Worm (Caenorhabditis elegans): ENCODE data around the gene snf-12.

The snf-12 gene

DNA sequence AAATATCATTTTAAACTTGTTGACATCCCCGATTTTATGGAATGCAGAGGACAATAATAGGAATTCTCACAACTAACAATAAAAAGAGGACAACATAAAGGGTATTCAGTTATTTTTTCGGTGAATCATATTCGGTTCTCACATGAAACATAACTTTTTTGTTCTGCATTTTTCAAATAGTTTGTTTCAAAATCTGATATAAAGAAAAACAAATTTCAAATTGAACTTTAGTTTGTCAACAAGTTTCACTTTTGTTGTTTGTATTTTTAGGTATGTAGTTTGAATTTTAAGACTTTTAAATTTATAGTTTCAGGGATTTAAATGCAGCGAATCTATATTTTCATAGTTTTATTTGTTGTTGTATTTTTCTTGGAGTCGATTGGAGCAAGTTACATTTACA is 33.3 kb downstream of the snf-12 start, which contains the start of gene F47E1.4:
Gene F47E1.4, plus strand, starts transcription at position 301 of the 400 bp plus-strand sequence.
- TF ChIP-seq ets-7 (tag; optimal IDR thresholded peaks at IDR 0.05): no peak
- no peak for TF ChIP-seq ceh-36 (tag; optimal IDR thresholded peaks at IDR 0.05)
- no peak for TF ChIP-seq pes-1 (GFP tag; IDR thresholded peaks at IDR 0.05)
- no peak for TF ChIP-seq ceh-13 (GFP tag; optimal IDR thresholded peaks at IDR 0.05)

DNA sequence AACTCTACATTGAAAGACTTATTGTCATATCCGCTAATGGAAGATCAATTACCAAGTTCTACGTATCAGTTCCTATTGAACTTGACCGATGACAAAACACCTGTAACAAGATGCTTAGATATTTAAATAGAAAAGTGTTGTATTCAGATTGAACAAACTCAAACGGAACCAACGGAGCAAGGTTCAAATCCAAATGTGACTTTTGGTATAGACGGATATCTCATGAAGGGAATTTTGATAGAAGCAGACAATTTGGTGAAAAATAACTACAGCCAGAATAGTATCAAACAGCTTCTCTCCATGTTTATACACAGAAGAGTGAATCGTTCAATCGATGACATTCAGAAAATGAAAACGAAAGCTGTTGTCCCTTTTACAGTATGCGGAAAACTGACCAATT is 34.2 kb downstream of the snf-12 start:
- TF ChIP-seq scrt-1 (GFP tag; IDR thresholded peaks at IDR 0.05) (no peak), ceh-13 (GFP tag; optimal IDR thresholded peaks at IDR 0.05) (no peak), F13C5.2 (tag; optimal IDR thresholded peaks at IDR 0.05) (no peak), ceh-36 (tag; optimal IDR thresholded peaks at IDR 0.05) (no peak), tbx-11 (GFP tag; IDR thresholded peaks at IDR 0.05) (no peak), ets-7 (tag; optimal IDR thresholded peaks at IDR 0.05) (no peak), hmbx-1 (tag; optimal IDR thresholded peaks at IDR 0.05) (no peak), tra-4 (tag; optimal IDR thresholded peaks at IDR 0.05) (no peak), hnd-1 (tag; optimal IDR thresholded peaks at IDR 0.05) (no peak), aly-1 (tag; optimal IDR thresholded peaks at IDR 0.05) (no peak)

DNA sequence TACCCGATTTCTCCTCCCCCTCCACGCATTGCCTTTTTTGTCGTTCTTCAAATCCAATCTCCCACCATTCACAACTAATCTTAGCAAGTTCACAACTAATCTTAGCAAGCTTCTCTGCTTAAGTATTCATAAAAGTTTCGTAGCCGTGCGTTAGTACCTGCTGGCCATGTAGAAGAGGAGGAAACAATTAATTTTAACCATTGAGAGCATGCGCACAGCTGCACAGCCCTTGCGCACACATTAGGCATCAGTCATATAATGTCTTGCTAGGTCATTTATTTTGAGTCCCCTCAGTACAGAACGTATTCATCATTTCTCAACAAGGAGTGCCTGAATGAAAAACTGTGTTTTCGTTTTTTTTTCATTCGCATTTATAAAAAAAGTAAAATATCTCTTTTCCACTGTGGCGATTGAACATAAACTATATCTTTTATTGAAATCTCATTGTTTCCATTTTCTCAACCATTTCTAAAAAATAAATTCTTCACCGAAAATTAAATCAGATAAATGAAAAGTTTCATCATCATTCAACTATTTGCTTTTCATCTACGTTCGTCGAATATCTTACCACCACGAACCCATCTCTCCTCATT is 38.1 kb downstream of the snf-12 start:
- TF ChIP-seq scrt-1 (GFP tag; IDR thresholded peaks at IDR 0.05) (no peak), flt-1 (GFP tag; IDR thresholded peaks at IDR 0.05) (no peak), tbx-37 (GFP tag; conservative IDR thresholded peaks at IDR 0.05) (no peak), sea-1 (GFP tag; conservative IDR thresholded peaks at IDR 0.05) (no peak), hmbx-1 (tag; optimal IDR thresholded peaks at IDR 0.05) (no peak), tbx-11 (GFP tag; IDR thresholded peaks at IDR 0.05) (no peak), ceh-36 (tag; optimal IDR thresholded peaks at IDR 0.05) (no peak), hmg-4 (GFP tag; optimal IDR thresholded peaks at IDR 0.05) (no peak), aly-1 (tag; optimal IDR thresholded peaks at IDR 0.05) (no peak), tra-4 (tag; optimal IDR thresholded peaks at IDR 0.05) (no peak), hnd-1 (tag; optimal IDR thresholded peaks at IDR 0.05) (no peak), pes-1 (GFP tag; IDR thresholded peaks at IDR 0.05) (no peak), B0310.2 (tag; optimal IDR thresholded peaks at IDR 0.05) (no peak), ama-1 (optimal IDR thresholded peaks at IDR 0.05) (no peak), F13C5.2 (tag; optimal IDR thresholded peaks at IDR 0.05) (no peak), ceh-13 (GFP tag; optimal IDR thresholded peaks at IDR 0.05) (no peak), ets-7 (tag; optimal IDR thresholded peaks at IDR 0.05) (no peak)

DNA sequence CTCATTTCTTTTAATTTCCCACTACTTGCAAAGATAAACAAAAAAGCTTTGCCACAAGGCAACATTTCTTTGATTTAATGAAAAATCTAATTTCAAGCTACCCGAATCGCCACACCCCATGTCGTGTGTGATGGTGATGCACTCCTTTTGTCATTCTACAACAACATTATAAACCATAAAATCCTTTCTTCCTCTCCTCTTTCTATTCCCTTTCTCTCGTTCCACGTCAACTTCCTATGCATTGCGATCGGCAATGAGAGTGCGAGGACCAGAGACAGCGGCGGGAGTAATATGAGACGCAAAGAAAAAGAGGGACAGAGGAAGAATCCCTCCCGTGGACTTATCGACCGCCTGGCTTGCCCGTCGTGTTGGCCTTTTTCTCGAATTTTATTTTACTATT is 38.8 kb downstream of the snf-12 start:
- no peak for TF ChIP-seq hmbx-1 (tag; optimal IDR thresholded peaks at IDR 0.05)
- no peak for TF ChIP-seq flt-1 (GFP tag; IDR thresholded peaks at IDR 0.05)
- TF ChIP-seq ceh-13 (GFP tag; optimal IDR thresholded peaks at IDR 0.05): no peak
- no peak for TF ChIP-seq tbx-37 (GFP tag; conservative IDR thresholded peaks at IDR 0.05)
- TF ChIP-seq ets-7 (tag; optimal IDR thresholded peaks at IDR 0.05): no peak
- no peak for TF ChIP-seq scrt-1 (GFP tag; IDR thresholded peaks at IDR 0.05)
- TF ChIP-seq hmg-4 (GFP tag; optimal IDR thresholded peaks at IDR 0.05): peak; percentile 63
- TF ChIP-seq aly-1 (tag; optimal IDR thresholded peaks at IDR 0.05): peak; percentile 18
- no peak for TF ChIP-seq sea-1 (GFP tag; conservative IDR thresholded peaks at IDR 0.05)

DNA sequence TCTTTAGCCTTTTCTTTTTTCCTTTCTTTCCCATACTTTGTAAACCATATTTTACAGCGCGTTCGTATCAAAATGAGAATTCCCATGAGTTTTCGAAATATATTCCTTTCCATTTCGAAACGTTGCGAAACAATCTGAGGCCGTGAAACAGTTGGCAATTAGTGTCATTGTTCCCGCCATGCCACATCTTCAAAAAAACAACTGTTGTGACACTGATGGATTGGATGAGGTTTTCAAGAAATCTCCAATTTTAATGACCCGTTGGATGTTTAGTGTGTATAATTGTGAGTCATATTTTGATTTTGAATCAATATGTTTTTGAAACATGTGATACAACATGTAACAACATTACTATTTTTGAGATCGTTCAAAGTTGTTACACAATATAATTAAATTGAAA is 39.8 kb downstream of the snf-12 start:
- TF ChIP-seq pes-1 (GFP tag; IDR thresholded peaks at IDR 0.05): no peak

DNA sequence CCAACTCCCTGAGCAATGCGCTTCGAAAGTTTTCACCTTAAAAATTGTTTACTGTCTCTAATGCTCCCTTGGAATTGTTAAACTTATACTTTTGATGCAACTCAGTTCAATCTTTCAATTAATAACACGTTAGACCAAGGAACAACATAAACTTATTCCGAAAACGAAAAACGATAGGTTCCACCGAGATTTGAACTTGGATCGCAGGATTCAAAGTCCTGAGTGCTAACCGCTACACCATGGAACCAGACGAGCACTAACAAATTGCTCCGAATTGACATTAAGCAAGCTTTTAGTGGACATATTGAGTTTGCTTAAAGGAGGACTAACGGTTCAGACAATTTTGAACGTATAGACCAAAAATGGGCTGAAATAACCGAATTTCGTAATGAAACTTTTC is 45.2 kb downstream of the snf-12 start:
- TF ChIP-seq hmbx-1 (tag; optimal IDR thresholded peaks at IDR 0.05): no peak
- no peak for TF ChIP-seq tra-4 (tag; optimal IDR thresholded peaks at IDR 0.05)
- no peak for TF ChIP-seq scrt-1 (GFP tag; IDR thresholded peaks at IDR 0.05)
- TF ChIP-seq tbx-11 (GFP tag; IDR thresholded peaks at IDR 0.05): no peak
- TF ChIP-seq sea-1 (GFP tag; conservative IDR thresholded peaks at IDR 0.05): no peak
- no peak for TF ChIP-seq hnd-1 (tag; optimal IDR thresholded peaks at IDR 0.05)
- no peak for TF ChIP-seq pes-1 (GFP tag; IDR thresholded peaks at IDR 0.05)
- TF ChIP-seq aly-1 (tag; optimal IDR thresholded peaks at IDR 0.05): no peak
- TF ChIP-seq hmg-4 (GFP tag; optimal IDR thresholded peaks at IDR 0.05): no peak
- TF ChIP-seq ets-7 (tag; optimal IDR thresholded peaks at IDR 0.05): no peak
- TF ChIP-seq B0310.2 (tag; optimal IDR thresholded peaks at IDR 0.05): no peak

DNA sequence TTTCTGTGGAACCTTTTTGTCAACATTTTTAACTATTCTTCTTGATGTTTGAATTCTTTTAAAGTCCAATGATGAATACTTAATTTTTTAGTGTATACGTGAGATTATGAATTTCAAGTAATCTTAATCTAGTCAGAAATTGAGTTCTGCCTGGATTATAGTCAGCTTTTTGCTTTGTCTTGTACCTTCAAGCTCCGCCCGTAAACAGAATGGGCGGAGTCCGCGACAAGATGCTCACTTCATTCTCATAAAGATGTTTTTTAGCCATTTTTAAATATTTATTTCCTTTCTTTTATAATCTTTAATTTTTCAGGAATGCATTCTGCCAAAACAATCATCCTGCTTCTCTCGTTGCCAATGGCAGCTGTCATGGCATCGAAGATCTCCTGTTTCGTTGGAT is 47.6 kb downstream of the snf-12 start, which contains the start of gene F47E1.1:
Gene F47E1.1, plus strand, starts transcription at position 301 of the 400 bp plus-strand sequence.
- TF ChIP-seq ceh-36 (tag; optimal IDR thresholded peaks at IDR 0.05) (no peak), scrt-1 (GFP tag; IDR thresholded peaks at IDR 0.05) (no peak), tbx-11 (GFP tag; IDR thresholded peaks at IDR 0.05) (no peak), ets-7 (tag; optimal IDR thresholded peaks at IDR 0.05) (no peak)

DNA sequence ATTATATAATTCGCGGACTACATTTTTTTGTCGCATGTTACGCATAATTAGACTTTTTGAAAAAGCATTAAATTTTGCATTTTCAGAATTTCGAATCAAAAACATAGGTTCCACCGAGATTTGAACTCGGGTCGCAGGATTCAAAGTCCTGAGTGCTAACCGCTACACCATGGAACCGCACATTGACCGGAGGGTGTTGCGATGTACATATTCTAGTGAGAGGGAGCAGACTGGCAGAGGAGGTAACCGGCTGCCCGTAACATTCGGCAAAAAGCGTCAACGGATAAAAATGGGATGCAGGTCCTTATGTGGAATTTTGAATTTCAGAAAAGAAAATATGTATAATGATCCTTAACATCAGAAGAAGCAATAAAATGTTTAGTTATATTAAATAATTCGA is 48.9 kb downstream of the snf-12 start:
- TF ChIP-seq sea-1 (GFP tag; conservative IDR thresholded peaks at IDR 0.05) (peak; percentile 78), ceh-13 (GFP tag; optimal IDR thresholded peaks at IDR 0.05) (no peak), flt-1 (GFP tag; IDR thresholded peaks at IDR 0.05) (peak; percentile 90), hnd-1 (tag; optimal IDR thresholded peaks at IDR 0.05) (peak; percentile 3), ama-1 (optimal IDR thresholded peaks at IDR 0.05) (no peak), tbx-37 (GFP tag; conservative IDR thresholded peaks at IDR 0.05) (peak; percentile 78), pes-1 (GFP tag; IDR thresholded peaks at IDR 0.05) (peak; percentile 87), hmbx-1 (tag; optimal IDR thresholded peaks at IDR 0.05) (no peak), B0310.2 (tag; optimal IDR thresholded peaks at IDR 0.05) (no peak), tbx-11 (GFP tag; IDR thresholded peaks at IDR 0.05) (peak; percentile 79), hmg-4 (GFP tag; optimal IDR thresholded peaks at IDR 0.05) (peak; percentile 60), F13C5.2 (tag; optimal IDR thresholded peaks at IDR 0.05) (peak; percentile 65), ceh-36 (tag; optimal IDR thresholded peaks at IDR 0.05) (peak; percentile 35), tra-4 (tag; optimal IDR thresholded peaks at IDR 0.05) (peak; percentile 58), scrt-1 (GFP tag; IDR thresholded peaks at IDR 0.05) (peak; percentile 89), aly-1 (tag; optimal IDR thresholded peaks at IDR 0.05) (no peak), ets-7 (tag; optimal IDR thresholded peaks at IDR 0.05) (no peak)
